Fruit fly (Drosophila melanogaster): ENCODE measurements around the gene Acp65Aa.

DNA sequence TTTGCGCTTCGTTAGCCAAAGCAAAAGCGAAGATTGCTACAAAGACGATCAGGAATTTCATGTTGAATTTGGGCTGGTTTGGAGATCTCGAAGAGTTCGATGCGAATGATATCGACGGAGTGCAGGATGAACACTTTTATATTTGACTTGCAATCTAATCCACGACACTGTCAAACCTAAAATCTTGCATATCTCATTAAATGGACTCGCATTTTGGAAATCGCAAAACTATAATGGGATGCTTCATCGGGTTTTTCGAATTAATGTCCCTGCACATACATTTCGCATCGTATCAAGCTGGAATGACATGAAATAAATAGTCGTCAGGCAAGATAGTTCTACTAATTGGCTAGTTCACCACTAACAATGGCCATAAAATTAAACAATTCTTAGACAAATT lies 14.5 kb downstream of the Acp65Aa start, which contains the start of gene Lcp65Ae:
- TF ChIP-seq CG8478 (optimal IDR thresholded peaks at IDR 0.05) = no peak
- TF ChIP-seq CTCF (optimal IDR thresholded peaks at IDR 0.05) = no peak

Measured in S2 (cell line).